Fruit fly (Drosophila melanogaster) whole organism, pupa: ENCODE measurements around the gene CG9636.

ENCODE experiments used
- CG12605 ChIP-seq: fragments of 200-800 bp; sonication (Bioruptor generic); IDR thresholded peaks from 2 replicates; pipeline ENCODE4 v1.3.6; 2022; ENCODE audit warnings: missing biosample characterization, missing genetic modification characterization
- EcR ChIP-seq: fragments of 200-800 bp; sonication (Bioruptor generic); optimal IDR thresholded peaks from 3 replicates; lab custom pipeline; 2019; ENCODE audit warnings: missing biosample characterization, missing genetic modification characterization, mild to moderate bottlenecking, moderate library complexity, missing genetic modification reagents
- gl ChIP-seq: fragments of 200-800 bp; sonication (Bioruptor generic); optimal IDR thresholded peaks from 2 replicates; lab custom pipeline; 2018; ENCODE audit warnings: missing biosample characterization, mild to moderate bottlenecking, missing genetic modification characterization

DNA sequence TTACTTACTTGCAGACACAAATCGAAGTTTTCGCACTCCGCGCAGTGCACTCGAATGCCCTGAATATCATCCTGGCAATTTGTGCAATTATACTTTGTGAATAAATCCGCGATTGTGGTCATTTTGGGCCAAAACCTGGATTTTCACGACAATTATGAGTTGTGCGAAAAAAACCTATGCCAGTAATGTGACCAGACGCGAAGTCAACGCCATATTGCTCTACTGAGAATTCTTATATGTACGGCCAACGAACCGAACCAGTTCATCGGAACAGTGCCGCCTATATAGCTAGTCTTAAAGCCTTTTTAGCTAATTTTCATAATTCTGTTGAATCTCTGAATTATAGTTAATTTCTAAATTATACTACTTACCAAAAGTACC, 3.3 kb downstream of the CG9636 start, which contains the start of gene Ada2b:
- TF ChIP-seq gl (tag; lab: Kevin White, UChicago) (no peak), EcR (peak; percentile 35), CG12605 (GFP tag; lab: Robert Waterston, UW) (no peak)
